Fruit fly (Drosophila melanogaster) whole organism, wandering third instar larva: ENCODE results near the gene cu.

Experiments
- Abd-B ChIP-seq: fragments of >200 bp; optimal IDR thresholded peaks from 2 replicates; lab custom pipeline; 2017; ENCODE audit warnings: missing biosample characterization, missing genetic modification characterization
- CG32264 ChIP-seq: fragments of 200-800 bp; sonication (Bioruptor generic); optimal IDR thresholded peaks from 2 replicates; lab custom pipeline; 2016; ENCODE audit warnings: missing biosample characterization, missing genetic modification characterization
- CG9705 ChIP-seq: fragments of 200-800 bp; sonication (Bioruptor generic); optimal IDR thresholded peaks from 2 replicates; lab custom pipeline; 2018; ENCODE audit warnings: missing biosample characterization, mild to moderate bottlenecking, missing genetic modification characterization
- CrebA ChIP-seq: fragments of 200-800 bp; sonication (Bioruptor generic); optimal IDR thresholded peaks from 2 replicates; lab custom pipeline; 2016; ENCODE audit warnings: missing biosample characterization, mild to moderate bottlenecking, missing genetic modification characterization, borderline replicate concordance
- Dfd ChIP-seq: fragments of >200 bp; optimal IDR thresholded peaks from 2 replicates; lab custom pipeline; 2017; ENCODE audit warnings: missing biosample characterization, missing genetic modification characterization
- Dif ChIP-seq: fragments of 200-275, 200-300 bp; sonication (Bioruptor generic); optimal IDR thresholded peaks from 2 replicates; lab custom pipeline; 2018; ENCODE audit warnings: missing biosample characterization, missing genetic modification characterization; ENCODE audit not compliant: partially characterized antibody
- Hnf4 ChIP-seq: fragments of 200-800 bp; sonication (Bioruptor generic); optimal IDR thresholded peaks from 2 replicates; lab custom pipeline; 2016; ENCODE audit warnings: missing biosample characterization, mild to moderate bottlenecking, missing genetic modification characterization
- Hr83 ChIP-seq: fragments of 200-300 bp; sonication (Bioruptor generic); optimal IDR thresholded peaks from 2 replicates; lab custom pipeline; 2016; ENCODE audit warnings: missing biosample characterization, mild to moderate bottlenecking, missing genetic modification characterization, moderate library complexity; ENCODE audit not compliant: poor library complexity, severe bottlenecking
- Jra ChIP-seq: sonication (Bioruptor generic); optimal IDR thresholded peaks from 2 replicates; lab custom pipeline; 2016; ENCODE audit warnings: missing biosample characterization, missing genetic modification characterization
- Mio ChIP-seq: sonication (Bioruptor generic); optimal IDR thresholded peaks from 2 replicates; lab custom pipeline; 2016; ENCODE audit warnings: missing biosample characterization, missing genetic modification characterization
- Myc ChIP-seq: fragments of >200 bp; optimal IDR thresholded peaks from 2 replicates; lab custom pipeline; 2017
- N ChIP-seq: fragments of >200 bp; optimal IDR thresholded peaks from 2 replicates; lab custom pipeline; 2018; ENCODE audit warnings: missing biosample characterization, missing external identifiers, missing genetic modification characterization
- Rel ChIP-seq, 2 experiments: fragments of 200-800 bp; sonication (Bioruptor generic) in 1 of 2; optimal IDR thresholded peaks; 2 replicates in 1 of 2; 3 replicates in 1 of 2; lab custom pipeline; 2016 to 2019; ENCODE audit warnings: mild to moderate bottlenecking in 2 of 2, missing biosample characterization in 2 of 2, missing genetic modification characterization in 2 of 2, moderate library complexity in 1 of 2
- Sp1 ChIP-seq: fragments of 200-800 bp; sonication (Bioruptor generic); optimal IDR thresholded peaks from 3 replicates; lab custom pipeline; 2019; ENCODE audit warnings: missing biosample characterization, mild to moderate bottlenecking, missing genetic modification characterization, moderate library complexity
- Vsx2 ChIP-seq: fragments of 200-300, 225-300 bp; sonication (Bioruptor generic); optimal IDR thresholded peaks from 2 replicates; lab custom pipeline; 2018; ENCODE audit warnings: missing biosample characterization, missing genetic modification characterization; ENCODE audit not compliant: partially characterized antibody
- brk ChIP-seq: fragments of 200-800 bp; sonication (Bioruptor generic); optimal IDR thresholded peaks from 2 replicates; lab custom pipeline; 2016; ENCODE audit warnings: missing biosample characterization, mild to moderate bottlenecking, missing genetic modification characterization
- dmrt93B ChIP-seq: fragments of 200-800 bp; sonication (Bioruptor generic); optimal IDR thresholded peaks from 2 replicates; lab custom pipeline; 2018; ENCODE audit warnings: missing biosample characterization, mild to moderate bottlenecking, missing genetic modification characterization
- dsf ChIP-seq: sonication (Bioruptor generic); optimal IDR thresholded peaks from 2 replicates; lab custom pipeline; 2016; ENCODE audit warnings: missing biosample characterization, missing genetic modification characterization, borderline replicate concordance
- ey ChIP-seq: fragments of 200-800 bp; sonication (Bioruptor generic); optimal IDR thresholded peaks from 2 replicates; lab custom pipeline; 2016; ENCODE audit warnings: missing biosample characterization, missing genetic modification characterization
- fru ChIP-seq: fragments of 200-800 bp; sonication (Bioruptor generic); optimal IDR thresholded peaks from 3 replicates; lab custom pipeline; 2016; ENCODE audit warnings: missing biosample characterization, mild to moderate bottlenecking, missing genetic modification characterization
- h ChIP-seq: fragments of 200-800 bp; sonication (Bioruptor generic); optimal IDR thresholded peaks from 3 replicates; lab custom pipeline; 2016; ENCODE audit warnings: missing biosample characterization, mild to moderate bottlenecking, missing genetic modification characterization
- jim ChIP-seq: fragments of 175-275, 200-325 bp; sonication (Bioruptor generic); optimal IDR thresholded peaks from 2 replicates; lab custom pipeline; 2016; ENCODE audit warnings: missing biosample characterization, mild to moderate bottlenecking, missing genetic modification characterization
- lola ChIP-seq: fragments of >200 bp; optimal IDR thresholded peaks from 2 replicates; lab custom pipeline; 2017; ENCODE audit warnings: missing biosample characterization, missing genetic modification characterization
- pan ChIP-seq: fragments of >200 bp; optimal IDR thresholded peaks from 2 replicates; lab custom pipeline; 2017
- psq ChIP-seq: fragments of 200-800 bp; sonication (Bioruptor generic); optimal IDR thresholded peaks from 3 replicates; lab custom pipeline; 2017; ENCODE audit warnings: missing biosample characterization, mild to moderate bottlenecking, missing genetic modification characterization, moderate library complexity
- rgr ChIP-seq: fragments of 200-800 bp; sonication (Bioruptor generic); optimal IDR thresholded peaks from 3 replicates; lab custom pipeline; 2016; ENCODE audit warnings: missing biosample characterization, mild to moderate bottlenecking, missing genetic modification characterization
- sage ChIP-seq: fragments of 200-800 bp; sonication (Bioruptor generic); optimal IDR thresholded peaks from 2 replicates; lab custom pipeline; 2016; ENCODE audit warnings: missing biosample characterization, mild to moderate bottlenecking, missing genetic modification characterization
- sv ChIP-seq: fragments of 200-800 bp; sonication (Bioruptor generic); optimal IDR thresholded peaks from 3 replicates; lab custom pipeline; 2016; ENCODE audit warnings: missing biosample characterization, missing genetic modification characterization
- tai ChIP-seq: sonication (Bioruptor generic); optimal IDR thresholded peaks from 2 replicates; lab custom pipeline; 2016; ENCODE audit warnings: missing biosample characterization, missing genetic modification characterization
- usp ChIP-seq: fragments of >200 bp; optimal IDR thresholded peaks from 2 replicates; lab custom pipeline; 2017; ENCODE audit warnings: missing biosample characterization, missing genetic modification characterization
- woc ChIP-seq: sonication (Bioruptor generic); optimal IDR thresholded peaks from 2 replicates; lab custom pipeline; 2016; ENCODE audit warnings: missing biosample characterization, mild to moderate bottlenecking, missing genetic modification characterization

The cu gene

dm6 chr3R:11226496-11226895 is 29.1 kb downstream of the cu start, which contains the start of gene CG17726 (continued):
- TF ChIP-seq N (GFP tag; lab: Kevin White, UChicago), result no peak
- TF ChIP-seq dsf (GFP tag; lab: Kevin White, UChicago), result no peak
- TF ChIP-seq dmrt93B (GFP tag; lab: Kevin White, UChicago), result no peak
- TF ChIP-seq usp (GFP tag; lab: Kevin White, UChicago), result no peak
- TF ChIP-seq Hr83 (GFP tag; lab: Kevin White, UChicago), result no peak
- no peak for TF ChIP-seq pan (lab: Kevin White, UChicago)
- peak; percentile 90 for TF ChIP-seq ey (GFP tag; lab: Kevin White, UChicago)
- TF ChIP-seq sv (GFP tag; lab: Kevin White, UChicago), result peak; percentile 88
- TF ChIP-seq Abd-B, result no peak
- TF ChIP-seq woc (GFP tag; lab: Kevin White, UChicago), result peak; percentile 96

dm6 chr3R:11230392-11230791 is 33.0 kb downstream of the cu start, which contains the start of gene GCC88:
Gene GCC88, minus strand, starts transcription at chr3R:11230600.
- TF ChIP-seq tai (GFP tag; lab: Kevin White, UChicago) (no peak), Dif (GFP tag; lab: Kevin White, UChicago) (no peak), sage (GFP tag; lab: Kevin White, UChicago) (no peak), lola (GFP tag; lab: Kevin White, UChicago) (no peak), rgr (no peak), CrebA (GFP tag; lab: Kevin White, UChicago) (no peak), Myc (lab: Kevin White, UChicago) (no peak), psq (no peak), h (GFP tag; lab: Kevin White, UChicago) (no peak), dsf (GFP tag; lab: Kevin White, UChicago) (no peak), Hr83 (GFP tag; lab: Kevin White, UChicago) (no peak), usp (GFP tag; lab: Kevin White, UChicago) (no peak)

dm6 chr3R:11231037-11231436 is 33.6 kb downstream of the cu start:
- TF ChIP-seq Abd-B, result no peak
- TF ChIP-seq woc (GFP tag; lab: Kevin White, UChicago), result no peak
- no peak for TF ChIP-seq Vsx2
- no peak for TF ChIP-seq lola (GFP tag; lab: Kevin White, UChicago)
- no peak for TF ChIP-seq Dfd (GFP tag; lab: Kevin White, UChicago)
- TF ChIP-seq ey (GFP tag; lab: Kevin White, UChicago), result no peak
- no peak for TF ChIP-seq N (GFP tag; lab: Kevin White, UChicago)
- TF ChIP-seq brk, result no peak
- no peak for TF ChIP-seq Hr83 (GFP tag; lab: Kevin White, UChicago)
- no peak for TF ChIP-seq jim (GFP tag; lab: Kevin White, UChicago)
- no peak for TF ChIP-seq Myc (lab: Kevin White, UChicago)
- no peak for TF ChIP-seq psq
- TF ChIP-seq Sp1 (GFP tag; lab: Kevin White, UChicago), result no peak
- no peak for TF ChIP-seq CG32264 (GFP tag; lab: Kevin White, UChicago)
- TF ChIP-seq pan (lab: Kevin White, UChicago), result no peak
- TF ChIP-seq tai (GFP tag; lab: Kevin White, UChicago), result no peak
- TF ChIP-seq Hnf4 (GFP tag; lab: Kevin White, UChicago), result no peak
- no peak for TF ChIP-seq h (GFP tag; lab: Kevin White, UChicago)
- no peak for TF ChIP-seq dmrt93B (GFP tag; lab: Kevin White, UChicago)
- TF ChIP-seq, all 38 proteins: peak for 0

- TF ChIP-seq h (GFP tag; lab: Kevin White, UChicago) (no peak), dmrt93B (GFP tag; lab: Kevin White, UChicago) (no peak), CG9705 (GFP tag; lab: Kevin White, UChicago) (no peak), Rel (GFP tag; optimal IDR thresholded peaks at IDR 0.05; lab: Kevin White, UChicago) (no peak), Rel (tag; optimal IDR thresholded peaks at IDR 0.05; lab: Kevin White, UChicago) (peak; percentile 37), fru (GFP tag; lab: Kevin White, UChicago) (no peak), rgr (no peak), woc (GFP tag; lab: Kevin White, UChicago) (no peak), sv (GFP tag; lab: Kevin White, UChicago) (no peak), sage (GFP tag; lab: Kevin White, UChicago) (no peak), Abd-B (no peak), Jra (GFP tag; lab: Kevin White, UChicago) (no peak), Myc (lab: Kevin White, UChicago) (peak; percentile 2), Mio (GFP tag; lab: Kevin White, UChicago) (no peak)
- TF ChIP-seq, all 38 proteins: peak for 2
Observed at dm6 chr3R:11231705-11232261, 34.4 kb downstream of the cu start, which contains the start of the genes CG17187 and Dph3. Gene CG17187, minus strand, starts transcription at chr3R:11231879. Gene Dph3, plus strand, starts transcription at chr3R:11231912.
